Fruit fly (Drosophila melanogaster) whole organism, embryonic: ENCODE measurements around the gene Cyp313b1.

Source experiments
- BEAF-32 ChIP-seq: fragments of 200-800 bp; sonication (Bioruptor generic); optimal IDR thresholded peaks from 3 replicates; lab custom pipeline; 2017; ENCODE audit warnings: missing biosample characterization, missing genetic modification characterization, mild to moderate bottlenecking, moderate library complexity, missing genetic modification reagents
- CG10431 ChIP-seq: fragments of 200-800 bp; sonication (Bioruptor generic); optimal IDR thresholded peaks from 3 replicates; lab custom pipeline; 2018; ENCODE audit warnings: missing biosample characterization, mild to moderate bottlenecking, missing genetic modification characterization
- CG10462 ChIP-seq: fragments of 200-800 bp; sonication (Bioruptor generic); optimal IDR thresholded peaks from 2 replicates; lab custom pipeline; 2016; ENCODE audit warnings: missing biosample characterization, missing genetic modification characterization
- CG12659 ChIP-seq: fragments of 200-800 bp; sonication (Bioruptor generic); optimal IDR thresholded peaks from 3 replicates; lab custom pipeline; 2017; ENCODE audit warnings: mild to moderate bottlenecking, missing biosample characterization, missing genetic modification reagents, missing genetic modification characterization
- CG12769 ChIP-seq: fragments of 200-800 bp; sonication (Bioruptor generic); optimal IDR thresholded peaks from 2 replicates; lab custom pipeline; 2019; ENCODE audit warnings: missing biosample characterization, mild to moderate bottlenecking, missing genetic modification characterization, moderate library complexity
- CG13296 ChIP-seq: fragments of 200-800 bp; sonication (Bioruptor generic); optimal IDR thresholded peaks from 3 replicates; lab custom pipeline; 2018; ENCODE audit warnings: missing biosample characterization, mild to moderate bottlenecking, missing genetic modification characterization
- CG13775 ChIP-seq: fragments of 200-800 bp; sonication (Bioruptor generic); optimal IDR thresholded peaks from 3 replicates; lab custom pipeline; 2017; ENCODE audit warnings: missing biosample characterization, mild to moderate bottlenecking, missing genetic modification characterization
- CG1529 ChIP-seq: fragments of 200-800 bp; sonication (Bioruptor generic); optimal IDR thresholded peaks from 3 replicates; lab custom pipeline; 2018; ENCODE audit warnings: missing biosample characterization, missing genetic modification characterization
- CG34376 ChIP-seq: fragments of 200-800 bp; sonication (Bioruptor generic); optimal IDR thresholded peaks from 2 replicates; lab custom pipeline; 2018; ENCODE audit warnings: missing biosample characterization, mild to moderate bottlenecking, missing genetic modification characterization
- CG4424 ChIP-seq: fragments of 200-800 bp; sonication (Bioruptor generic); optimal IDR thresholded peaks from 3 replicates; lab custom pipeline; 2016; ENCODE audit warnings: missing biosample characterization, missing genetic modification characterization
- CG4617 ChIP-seq: fragments of 200-800 bp; sonication (Bioruptor generic); optimal IDR thresholded peaks from 3 replicates; lab custom pipeline; 2016; ENCODE audit warnings: missing biosample characterization, missing genetic modification characterization, borderline replicate concordance
- CG5245 ChIP-seq: fragments of 200-800 bp; sonication (Bioruptor generic); optimal IDR thresholded peaks from 3 replicates; lab custom pipeline; 2016; ENCODE audit warnings: missing biosample characterization, missing genetic modification characterization
- CG6791 ChIP-seq: fragments of 200-800 bp; sonication (Bioruptor generic); IDR thresholded peaks from 3 replicates; pipeline ENCODE4 v1.3.6; 2022; ENCODE audit warnings: missing biosample characterization, missing genetic modification characterization; ENCODE audit not compliant: partially characterized antibody
- CG6854 ChIP-seq: fragments of 200-800 bp; sonication (Bioruptor generic); optimal IDR thresholded peaks from 3 replicates; lab custom pipeline; 2017; ENCODE audit warnings: missing biosample characterization, mild to moderate bottlenecking, missing genetic modification characterization
- CG7745 ChIP-seq: fragments of 200-800 bp; sonication (Bioruptor generic); optimal IDR thresholded peaks from 2 replicates; lab custom pipeline; 2018; ENCODE audit warnings: missing biosample characterization, mild to moderate bottlenecking, missing genetic modification characterization, moderate library complexity
- Dbx ChIP-seq: fragments of 200-800 bp; sonication (Bioruptor generic); IDR thresholded peaks from 3 replicates; pipeline ENCODE4 v1.3.6; 2022; ENCODE audit warnings: missing biosample characterization, missing genetic modification characterization
- E2f2 ChIP-seq: fragments of 200-800 bp; sonication (Bioruptor generic); IDR thresholded peaks from 2 replicates; pipeline ENCODE4 v1.3.6; 2022; ENCODE audit warnings: missing biosample characterization, missing genetic modification characterization
- Eip74EF ChIP-seq, 2 experiments: fragments of 200-800 bp in 1 of 2; fragments of >200 bp in 1 of 2; sonication (Bioruptor generic) in 1 of 2; optimal IDR thresholded peaks; 2 replicates each; lab custom pipeline; 2017 to 2019; ENCODE audit warnings: missing biosample characterization in 2 of 2, missing genetic modification characterization in 2 of 2, mild to moderate bottlenecking in 1 of 2, moderate library complexity in 1 of 2
- Pdp1 ChIP-seq, 2 experiments: fragments of 200-800 bp; sonication (Bioruptor generic); optimal IDR thresholded peaks; 3 replicates each; lab custom pipeline; 2016; ENCODE audit warnings: missing biosample characterization in 2 of 2, missing genetic modification characterization in 2 of 2, mild to moderate bottlenecking in 1 of 2, moderate library complexity in 1 of 2
- Six4 ChIP-seq: fragments of 200-800 bp; sonication (Bioruptor generic); optimal IDR thresholded peaks from 2 replicates; lab custom pipeline; 2016; ENCODE audit warnings: missing biosample characterization, missing genetic modification characterization
- Vsx1 ChIP-seq: fragments of 200-800 bp; sonication (Bioruptor generic); optimal IDR thresholded peaks from 2 replicates; lab custom pipeline; 2017; ENCODE audit warnings: missing biosample characterization, mild to moderate bottlenecking, missing genetic modification characterization, missing genetic modification reagents
- Xbp1 ChIP-seq: fragments of 200-800 bp; sonication (Bioruptor generic); optimal IDR thresholded peaks from 3 replicates; lab custom pipeline; 2016; ENCODE audit warnings: missing biosample characterization, mild to moderate bottlenecking, missing genetic modification characterization
- ato ChIP-seq: fragments of 200-800 bp; sonication (Bioruptor generic); IDR thresholded peaks from 2 replicates; pipeline ENCODE4 v1.3.6; 2022; ENCODE audit warnings: missing biosample characterization, missing genetic modification characterization; ENCODE audit not compliant: partially characterized antibody
- cato ChIP-seq: fragments of 200-800 bp; sonication (Bioruptor generic); optimal IDR thresholded peaks from 2 replicates; lab custom pipeline; 2016; ENCODE audit warnings: missing biosample characterization, missing genetic modification characterization, borderline replicate concordance
- en ChIP-seq: fragments of 200-800 bp; sonication (Bioruptor generic); optimal IDR thresholded peaks from 2 replicates; lab custom pipeline; 2016; ENCODE audit warnings: missing biosample characterization, missing genetic modification characterization
- exex ChIP-seq: fragments of 200-800 bp; sonication (Bioruptor generic); optimal IDR thresholded peaks from 4 replicates; lab custom pipeline; 2018; ENCODE audit warnings: missing biosample characterization, mild to moderate bottlenecking, missing genetic modification characterization, moderate library complexity
- ind ChIP-seq: fragments of 200-800 bp; sonication (Bioruptor generic); optimal IDR thresholded peaks from 3 replicates; lab custom pipeline; 2016; ENCODE audit warnings: missing biosample characterization, missing genetic modification characterization
- mam ChIP-seq: fragments of 200-800 bp; sonication (Bioruptor generic); optimal IDR thresholded peaks from 3 replicates; lab custom pipeline; 2016; ENCODE audit warnings: missing biosample characterization, missing genetic modification characterization
- nau ChIP-seq: fragments of 200-800 bp; sonication (Bioruptor generic); optimal IDR thresholded peaks from 3 replicates; lab custom pipeline; 2017; ENCODE audit warnings: missing biosample characterization, mild to moderate bottlenecking, missing genetic modification characterization, missing genetic modification reagents
- onecut ChIP-seq: fragments of 200-800 bp; sonication (Bioruptor generic); IDR thresholded peaks from 2 replicates; pipeline ENCODE4 v1.3.6; 2022; ENCODE audit warnings: missing biosample characterization, missing genetic modification characterization
- sd ChIP-seq: fragments of 200-800 bp; sonication (Bioruptor generic); optimal IDR thresholded peaks from 3 replicates; lab custom pipeline; 2018; ENCODE audit warnings: missing biosample characterization, mild to moderate bottlenecking, missing genetic modification characterization, moderate library complexity
- so ChIP-seq: fragments of 200-800 bp; sonication (Bioruptor generic); IDR thresholded peaks from 3 replicates; pipeline ENCODE4 v1.3.6; 2022; ENCODE audit warnings: missing biosample characterization, missing genetic modification characterization
- sug ChIP-seq: fragments of 200-800 bp; optimal IDR thresholded peaks from 2 replicates; lab custom pipeline; 2019; ENCODE audit warnings: missing biosample characterization, mild to moderate bottlenecking, missing genetic modification characterization, moderate library complexity
- trem ChIP-seq: fragments of 200-800 bp; optimal IDR thresholded peaks from 3 replicates; lab custom pipeline; 2019; ENCODE audit warnings: missing biosample characterization, mild to moderate bottlenecking, missing genetic modification characterization, moderate library complexity
- twi ChIP-seq: fragments of 200-800 bp; optimal IDR thresholded peaks from 2 replicates; lab custom pipeline; 2019; ENCODE audit warnings: missing biosample characterization, mild to moderate bottlenecking, missing genetic modification characterization, moderate library complexity
- usp ChIP-seq: fragments of >200 bp; optimal IDR thresholded peaks from 2 replicates; lab custom pipeline; 2017; ENCODE audit warnings: missing biosample characterization, missing genetic modification characterization

The Cyp313b1 gene

DNA sequence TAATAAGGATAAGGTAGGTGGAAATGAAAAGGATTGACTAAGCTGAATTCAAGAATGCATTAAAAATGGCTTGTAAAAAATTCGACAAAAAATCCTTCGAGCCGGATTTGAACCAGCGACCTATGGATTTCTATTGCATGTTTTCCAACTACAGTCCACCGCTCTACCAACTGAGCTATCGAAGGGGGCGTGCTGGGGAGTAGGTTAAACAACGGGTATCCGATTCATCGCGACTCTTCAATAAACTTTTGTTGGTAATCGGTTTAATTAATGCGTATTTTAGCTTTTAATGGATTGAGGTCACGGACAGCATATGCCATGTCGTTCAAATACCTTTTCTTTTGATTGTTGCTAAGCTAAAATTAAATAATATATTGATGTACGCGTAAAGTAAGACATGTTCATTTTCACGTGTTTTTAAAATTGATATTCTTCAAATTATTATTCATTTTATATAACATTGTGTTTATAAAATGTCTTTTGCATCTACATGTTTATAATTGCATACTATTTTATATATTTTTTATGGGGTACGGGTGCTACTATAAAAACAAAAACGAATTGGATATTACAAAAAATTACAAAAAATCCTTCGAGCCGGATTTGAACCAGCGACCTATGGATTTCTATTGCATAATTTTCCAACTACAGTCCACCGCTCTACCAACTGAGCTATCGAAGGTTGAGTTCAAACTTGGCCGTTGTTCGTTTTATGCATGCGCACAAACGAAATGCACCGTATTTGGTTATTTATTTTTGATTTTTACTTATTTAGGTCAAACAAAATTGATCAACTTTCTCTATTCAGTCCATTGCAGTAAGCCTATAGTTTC is 22.8 kb upstream of the Cyp313b1 start (continued):
- TF ChIP-seq sug: peak; percentile 40
- no peak for TF ChIP-seq CG12659 (GFP tag; lab: Kevin White, UChicago)
- peak in 1 of 2 experiments; percentile 6 for TF ChIP-seq Eip74EF (GFP tag; optimal IDR thresholded peaks at IDR 0.05; lab: Kevin White, UChicago)
- TF ChIP-seq exex (tag; lab: Kevin White, UChicago): peak; percentile 93
- TF ChIP-seq CG6854 (GFP tag; lab: Kevin White, UChicago): no peak
- TF ChIP-seq en (GFP tag; lab: Kevin White, UChicago): no peak
- peak; percentile 72 for TF ChIP-seq CG34376 (GFP tag; lab: Kevin White, UChicago)
- TF ChIP-seq ato (GFP tag; lab: Robert Waterston, UW): peak; percentile 91
- TF ChIP-seq CG1529 (GFP tag; lab: Kevin White, UChicago): no peak
- no peak for TF ChIP-seq Xbp1 (GFP tag; lab: Kevin White, UChicago)
- TF ChIP-seq, all 482 proteins: peak for 55

DNA sequence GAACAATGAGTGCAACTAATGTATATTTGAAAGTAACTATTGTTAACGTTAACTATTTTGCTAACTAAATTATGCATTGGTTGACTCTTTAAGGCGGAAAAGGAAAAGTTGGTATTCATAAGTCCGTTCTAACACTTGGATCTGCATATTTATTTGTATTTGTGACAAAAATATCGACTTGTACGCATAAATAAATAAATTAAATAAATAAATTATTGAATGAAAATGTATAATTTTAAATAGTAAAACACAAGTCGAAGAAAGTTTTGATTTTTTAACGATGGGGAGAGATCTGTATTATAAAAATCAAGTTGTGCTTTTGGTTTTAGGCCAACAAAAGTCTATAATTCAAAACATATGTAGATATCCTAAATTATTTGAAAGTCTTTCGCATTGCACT is 22.1 kb upstream of the Cyp313b1 start, which contains the start of gene CG8036:
Gene CG8036 (plus strand): TSS at position 301 of the 400 bp plus-strand sequence.
- no peak for TF ChIP-seq CG13775
- TF ChIP-seq cato (GFP tag; lab: Kevin White, UChicago): no peak

DNA sequence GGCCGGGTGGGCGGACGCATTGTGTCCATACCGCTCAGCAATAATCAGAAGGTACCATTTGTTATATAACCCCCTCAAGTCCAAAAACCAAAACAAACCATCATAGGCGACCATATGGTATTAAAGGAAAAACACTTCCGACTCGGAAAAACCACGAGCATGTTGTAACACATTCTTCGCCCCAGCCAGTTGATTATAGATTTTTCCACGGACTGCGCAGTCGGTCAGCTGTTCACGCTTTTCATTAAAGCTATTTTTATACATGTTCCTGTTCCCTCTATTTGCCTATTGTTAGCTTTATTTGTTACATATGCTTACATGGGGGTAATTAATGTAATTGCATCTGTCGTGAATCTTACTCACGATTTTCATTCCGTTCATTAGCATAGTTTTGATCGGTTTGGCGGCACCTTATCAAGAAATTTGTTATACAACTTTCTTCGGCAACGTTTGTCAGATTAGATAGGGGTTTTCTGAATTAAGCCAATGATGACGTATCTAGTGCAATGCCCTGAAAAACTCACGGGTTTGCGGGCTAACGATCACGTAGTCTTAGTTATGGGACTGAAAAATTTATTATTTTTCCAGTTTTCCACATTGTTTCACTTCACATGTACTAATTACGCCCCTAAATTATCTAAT is 19.4 kb upstream of the Cyp313b1 start:
- TF ChIP-seq CG4424 (GFP tag; lab: Kevin White, UChicago): no peak
- TF ChIP-seq trem: no peak
- peak; percentile 46 for TF ChIP-seq twi (tag; lab: Kevin White, UChicago)
- TF ChIP-seq exex (tag; lab: Kevin White, UChicago): peak; percentile 38
- TF ChIP-seq Dbx: no peak
- TF ChIP-seq E2f2 (GFP tag; lab: Robert Waterston, UW): no peak
- no peak for TF ChIP-seq CG4617 (GFP tag; lab: Kevin White, UChicago)
- TF ChIP-seq so (GFP tag; lab: Robert Waterston, UW): no peak
- TF ChIP-seq CG12769 (tag; lab: Kevin White, UChicago): peak; percentile 0
- TF ChIP-seq CG6791 (GFP tag; lab: Robert Waterston, UW): no peak
- peak; percentile 54 for TF ChIP-seq sd (tag; lab: Kevin White, UChicago)
- TF ChIP-seq onecut (GFP tag; lab: Robert Waterston, UW): peak; percentile 99
- TF ChIP-seq usp (GFP tag; lab: Kevin White, UChicago): no peak
- TF ChIP-seq ind (GFP tag; lab: Kevin White, UChicago): no peak
- no peak for TF ChIP-seq CG10462 (GFP tag; lab: Kevin White, UChicago)
- TF ChIP-seq CG5245 (GFP tag; lab: Kevin White, UChicago): no peak
- TF ChIP-seq Pdp1 (GFP tag; optimal IDR thresholded peaks at IDR 0.05; lab: Kevin White, UChicago): peak in 1 of 2 experiments; percentile 96
- peak; percentile 2 for TF ChIP-seq sug
- TF ChIP-seq CG13296: no peak
- peak; percentile 2 for TF ChIP-seq nau (GFP tag; lab: Kevin White, UChicago)
- peak; percentile 41 for TF ChIP-seq Vsx1 (GFP tag; lab: Kevin White, UChicago)
- TF ChIP-seq Six4 (GFP tag; lab: Kevin White, UChicago): no peak
- TF ChIP-seq CG7745 (tag; lab: Kevin White, UChicago): peak; percentile 30
- no peak for TF ChIP-seq mam (GFP tag; lab: Kevin White, UChicago)
- TF ChIP-seq BEAF-32: no peak
- peak; percentile 76 for TF ChIP-seq CG10431 (GFP tag; lab: Kevin White, UChicago)
- TF ChIP-seq, all 482 proteins: peak for 11
